Worm (Caenorhabditis elegans): Measurements from ENCODE around the gene C04C3.6.

DNA sequence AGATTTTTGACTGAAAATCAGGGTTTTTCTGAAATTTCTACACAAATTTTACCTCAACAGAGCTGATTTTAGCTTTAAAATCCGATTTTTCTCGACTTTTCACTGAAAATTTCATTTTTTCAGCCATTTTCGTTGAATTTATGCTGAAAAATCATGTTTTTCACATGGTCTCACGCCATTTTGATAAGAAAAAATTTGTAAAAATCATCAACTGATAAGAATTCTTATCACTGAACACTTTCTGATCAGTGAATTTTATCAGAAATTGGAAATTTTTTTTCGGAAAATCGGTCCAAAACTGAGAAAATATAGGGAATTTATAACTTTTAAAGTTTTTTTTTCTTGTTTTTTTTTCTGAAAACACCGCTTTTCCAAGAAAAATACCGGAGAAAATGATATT, 21.5 kb downstream of the C04C3.6 start:
- no peak for TF ChIP-seq him-1 (tag; optimal IDR thresholded peaks at IDR 0.05)
- no peak for TF ChIP-seq F22D6.2 (tag; optimal IDR thresholded peaks at IDR 0.05)
- TF ChIP-seq ztf-28 (GFP tag; IDR thresholded peaks at IDR 0.05) = no peak
- no peak for TF ChIP-seq ama-1 (optimal IDR thresholded peaks at IDR 0.05)
- no peak for TF ChIP-seq ama-1 (GFP tag; optimal IDR thresholded peaks at IDR 0.05)
- TF ChIP-seq ceh-27 (GFP tag; optimal IDR thresholded peaks at IDR 0.05) = no peak
- no peak for TF ChIP-seq dpff-1 (tag; optimal IDR thresholded peaks at IDR 0.05)
- TF ChIP-seq pha-4 (tag; optimal IDR thresholded peaks at IDR 0.05) = no peak
- TF ChIP-seq F10E7.11 (tag; optimal IDR thresholded peaks at IDR 0.05) = no peak
- no peak for TF ChIP-seq Y79H2A.3 (GFP tag; conservative IDR thresholded peaks at IDR 0.05)
- no peak for TF ChIP-seq unc-62 (GFP tag; optimal IDR thresholded peaks at IDR 0.05)
